Fruit fly (Drosophila melanogaster) whole organism, embryonic: ENCODE measurements around the gene ZnT77C.
A peak's percentile ranks its signal among the peaks of the same experiment; 100 is the strongest.

Experiments used
- Asciz ChIP-seq: fragments of 200-800 bp; sonication (Bioruptor generic); optimal IDR thresholded peaks from 2 replicates; lab custom pipeline; 2017; ENCODE audit warnings: missing biosample characterization, mild to moderate bottlenecking, missing genetic modification characterization, missing genetic modification reagents
- Bteb2 ChIP-seq: fragments of 200-800 bp; sonication (Bioruptor generic); optimal IDR thresholded peaks from 2 replicates; lab custom pipeline; 2016; ENCODE audit warnings: missing biosample characterization, missing genetic modification characterization
- CG12071 ChIP-seq: fragments of 200-800 bp; sonication (Bioruptor generic); optimal IDR thresholded peaks from 3 replicates; lab custom pipeline; 2018; ENCODE audit warnings: missing biosample characterization, mild to moderate bottlenecking, missing genetic modification characterization
- CG12769 ChIP-seq: fragments of 200-800 bp; sonication (Bioruptor generic); optimal IDR thresholded peaks from 2 replicates; lab custom pipeline; 2019; ENCODE audit warnings: missing biosample characterization, mild to moderate bottlenecking, missing genetic modification characterization, moderate library complexity
- CG13123 ChIP-seq: fragments of 200-800 bp; sonication (Bioruptor generic); optimal IDR thresholded peaks from 2 replicates; lab custom pipeline; 2016; ENCODE audit warnings: missing biosample characterization, missing genetic modification characterization
- CG13775 ChIP-seq: fragments of 200-800 bp; sonication (Bioruptor generic); optimal IDR thresholded peaks from 3 replicates; lab custom pipeline; 2017; ENCODE audit warnings: missing biosample characterization, mild to moderate bottlenecking, missing genetic modification characterization
- CG14667 ChIP-seq: fragments of 200-800 bp; sonication (Bioruptor generic); IDR thresholded peaks from 2 replicates; pipeline ENCODE4 v1.3.6; 2022; ENCODE audit warnings: missing biosample characterization, missing genetic modification characterization
- CG14965 ChIP-seq: fragments of 200-800 bp; sonication (Bioruptor generic); optimal IDR thresholded peaks from 2 replicates; lab custom pipeline; 2016; ENCODE audit warnings: missing biosample characterization, missing genetic modification characterization, borderline replicate concordance
- CG15011 ChIP-seq: fragments of 200-800 bp; sonication (Bioruptor generic); optimal IDR thresholded peaks from 3 replicates; lab custom pipeline; 2018; ENCODE audit warnings: missing biosample characterization, mild to moderate bottlenecking, missing genetic modification characterization
- CG17186 ChIP-seq: fragments of 200-800 bp; sonication (Bioruptor generic); optimal IDR thresholded peaks from 3 replicates; lab custom pipeline; 2017; ENCODE audit warnings: missing biosample characterization, missing genetic modification reagents, missing genetic modification characterization
- CG17385 ChIP-seq: fragments of 200-800 bp; sonication (Bioruptor generic); optimal IDR thresholded peaks from 3 replicates; lab custom pipeline; 2018; ENCODE audit warnings: missing biosample characterization, mild to moderate bottlenecking, missing genetic modification characterization
- CG17612 ChIP-seq: fragments of 200-800 bp; sonication (Bioruptor generic); IDR thresholded peaks from 2 replicates; pipeline ENCODE4 v1.3.6; 2022; ENCODE audit warnings: missing biosample characterization, missing genetic modification characterization
- CG2712 ChIP-seq: fragments of 200-800 bp; optimal IDR thresholded peaks from 3 replicates; lab custom pipeline; 2019; ENCODE audit warnings: missing biosample characterization, mild to moderate bottlenecking, missing genetic modification characterization, moderate library complexity
- CG30020 ChIP-seq: fragments of 200-800 bp; optimal IDR thresholded peaks from 2 replicates; lab custom pipeline; 2019; ENCODE audit warnings: missing biosample characterization, mild to moderate bottlenecking, missing genetic modification characterization, moderate library complexity
- CG30403 ChIP-seq: fragments of 200-800 bp; sonication (Bioruptor generic); optimal IDR thresholded peaks from 3 replicates; lab custom pipeline; 2016; ENCODE audit warnings: missing biosample characterization, missing genetic modification characterization
- CG31441 ChIP-seq: fragments of 200-800 bp; sonication (Bioruptor generic); IDR thresholded peaks from 2 replicates; pipeline ENCODE4 v1.3.6; 2022; ENCODE audit warnings: missing biosample characterization, missing genetic modification characterization
- CG34422 ChIP-seq: fragments of 200-800 bp; sonication (Bioruptor generic); IDR thresholded peaks from 3 replicates; pipeline ENCODE4 v1.3.6; 2022; ENCODE audit warnings: missing biosample characterization, missing genetic modification characterization
- CG4730 ChIP-seq: fragments of 200-800 bp; sonication (Bioruptor generic); IDR thresholded peaks from 2 replicates; pipeline ENCODE4 v1.3.6; 2022; ENCODE audit warnings: missing biosample characterization, missing genetic modification characterization
- CG8089 ChIP-seq: fragments of 200-800 bp; sonication (Bioruptor generic); optimal IDR thresholded peaks from 3 replicates; lab custom pipeline; 2016; ENCODE audit warnings: missing biosample characterization, missing genetic modification characterization
- CG8281 ChIP-seq: fragments of 200-800 bp; sonication (Bioruptor generic); optimal IDR thresholded peaks from 2 replicates; lab custom pipeline; 2018; ENCODE audit warnings: missing biosample characterization, mild to moderate bottlenecking, missing genetic modification characterization, moderate library complexity
- CG8478 ChIP-seq: fragments of >200 bp; optimal IDR thresholded peaks from 2 replicates; lab custom pipeline; 2018
- Camta ChIP-seq: fragments of 200-800 bp; sonication (Bioruptor generic); optimal IDR thresholded peaks from 2 replicates; lab custom pipeline; 2016; ENCODE audit warnings: missing biosample characterization, missing genetic modification characterization
- CoRest ChIP-seq: fragments of 200-800 bp; sonication (Bioruptor generic); optimal IDR thresholded peaks from 3 replicates; lab custom pipeline; 2018; ENCODE audit warnings: missing biosample characterization, mild to moderate bottlenecking, missing genetic modification characterization, moderate library complexity
- Doc3 ChIP-seq: fragments of 200-800 bp; sonication (Bioruptor generic); IDR thresholded peaks from 3 replicates; pipeline ENCODE4 v1.3.6; 2022; ENCODE audit warnings: missing biosample characterization, missing genetic modification characterization; ENCODE audit not compliant: partially characterized antibody
- Ets65A ChIP-seq: fragments of 200-800 bp; sonication (Bioruptor generic); peaks from one replicate; lab custom pipeline; 2016; ENCODE audit warnings: missing biosample characterization, missing genetic modification characterization
- Fer3 ChIP-seq: fragments of 200-800 bp; sonication (Bioruptor generic); optimal IDR thresholded peaks from 2 replicates; lab custom pipeline; 2018; ENCODE audit warnings: missing biosample characterization, mild to moderate bottlenecking, missing genetic modification characterization, moderate library complexity
- Hey ChIP-seq: fragments of 200-800 bp; sonication (Bioruptor generic); optimal IDR thresholded peaks from 3 replicates; lab custom pipeline; 2018; ENCODE audit warnings: missing biosample characterization, mild to moderate bottlenecking, missing genetic modification characterization
- Hr39 ChIP-seq: fragments of >200 bp; optimal IDR thresholded peaks from 2 replicates; lab custom pipeline; 2017
- Sox102F ChIP-seq: fragments of 200-800 bp; sonication (Bioruptor generic); optimal IDR thresholded peaks from 2 replicates; lab custom pipeline; 2018; ENCODE audit warnings: missing biosample characterization, mild to moderate bottlenecking, missing genetic modification characterization, moderate library complexity
- al ChIP-seq: fragments of 200-800 bp; sonication (Bioruptor generic); IDR thresholded peaks from 2 replicates; pipeline ENCODE4 v1.3.6; 2022; ENCODE audit warnings: missing biosample characterization, missing genetic modification characterization
- br ChIP-seq: fragments of >200 bp; optimal IDR thresholded peaks from 2 replicates; lab custom pipeline; 2017
- emc ChIP-seq: fragments of 200-800 bp; sonication (Bioruptor generic); optimal IDR thresholded peaks from 2 replicates; lab custom pipeline; 2016; ENCODE audit warnings: missing biosample characterization, missing genetic modification characterization
- ems ChIP-seq: fragments of 200-800 bp; sonication (Bioruptor generic); optimal IDR thresholded peaks from 3 replicates; lab custom pipeline; 2016; ENCODE audit warnings: missing biosample characterization, missing genetic modification characterization
- fd64A ChIP-seq: fragments of 200-800 bp; sonication (Bioruptor generic); optimal IDR thresholded peaks from 3 replicates; lab custom pipeline; 2018; ENCODE audit warnings: missing biosample characterization, mild to moderate bottlenecking, missing genetic modification characterization
- fd96Cb ChIP-seq: fragments of 200-800 bp; sonication (Bioruptor generic); optimal IDR thresholded peaks from 2 replicates; lab custom pipeline; 2018; ENCODE audit warnings: missing biosample characterization, mild to moderate bottlenecking, missing genetic modification characterization, moderate library complexity
- gce ChIP-seq: fragments of 200-800 bp; sonication (Bioruptor generic); IDR thresholded peaks from 3 replicates; pipeline ENCODE4 v1.3.6; 2022; ENCODE audit warnings: missing biosample characterization, missing genetic modification characterization
- hkb ChIP-seq, 2 experiments: fragments of 200-800 bp in 1 of 2; fragments of >200 bp in 1 of 2; sonication (Bioruptor generic) in 1 of 2; IDR thresholded peaks in 1 of 2; optimal IDR thresholded peaks in 1 of 2; 2 replicates each; pipeline versions ENCODE4 v1.3.6 to Lab custom; 2017 to 2022; ENCODE audit warnings: missing biosample characterization in 1 of 2, missing genetic modification characterization in 1 of 2
- insv ChIP-seq, 2 experiments: fragments of 200-800 bp; sonication (Bioruptor generic); optimal IDR thresholded peaks; 3 replicates each; lab custom pipeline; 2016 to 2018; ENCODE audit warnings: missing biosample characterization in 2 of 2, missing genetic modification characterization in 2 of 2
- jigr1 ChIP-seq: fragments of 200-800 bp; sonication (Bioruptor generic); IDR thresholded peaks from 3 replicates; pipeline ENCODE4 v1.3.6; 2022; ENCODE audit warnings: missing biosample characterization, missing genetic modification characterization
- maf-S ChIP-seq: fragments of 200-800 bp; sonication (Bioruptor generic); optimal IDR thresholded peaks from 2 replicates; lab custom pipeline; 2016; ENCODE audit warnings: missing biosample characterization, missing genetic modification characterization
- nmo ChIP-seq: fragments of 200-800 bp; sonication (Bioruptor generic); optimal IDR thresholded peaks from 2 replicates; lab custom pipeline; 2018; ENCODE audit warnings: missing biosample characterization, mild to moderate bottlenecking, missing genetic modification characterization, moderate library complexity
- nom ChIP-seq: fragments of 200-800 bp; sonication (Bioruptor generic); optimal IDR thresholded peaks from 2 replicates; lab custom pipeline; 2017; ENCODE audit warnings: missing biosample characterization, missing genetic modification characterization, mild to moderate bottlenecking, moderate library complexity, missing genetic modification reagents
- pb ChIP-seq: fragments of 200-800 bp; sonication (Bioruptor generic); optimal IDR thresholded peaks from 3 replicates; lab custom pipeline; 2016; ENCODE audit warnings: missing biosample characterization, missing genetic modification characterization
- pfk ChIP-seq: fragments of 200-800 bp; sonication (Bioruptor generic); optimal IDR thresholded peaks from 2 replicates; lab custom pipeline; 2018; ENCODE audit warnings: missing biosample characterization, mild to moderate bottlenecking, missing genetic modification characterization, moderate library complexity
- ro ChIP-seq: fragments of 200-800 bp; sonication (Bioruptor generic); IDR thresholded peaks from 2 replicates; pipeline ENCODE4 v1.3.6; 2022; ENCODE audit warnings: missing biosample characterization, missing genetic modification characterization
- run ChIP-seq: fragments of 200-800 bp; sonication (Bioruptor generic); optimal IDR thresholded peaks from 3 replicates; lab custom pipeline; 2018; ENCODE audit warnings: missing biosample characterization, mild to moderate bottlenecking, missing genetic modification characterization
- salm ChIP-seq: fragments of 200-800 bp; sonication (Bioruptor generic); optimal IDR thresholded peaks from 2 replicates; lab custom pipeline; 2018; ENCODE audit warnings: missing biosample characterization, mild to moderate bottlenecking, missing genetic modification characterization
- slou ChIP-seq: fragments of 200-800 bp; sonication (Bioruptor generic); optimal IDR thresholded peaks from 3 replicates; lab custom pipeline; 2016; ENCODE audit warnings: missing biosample characterization, missing genetic modification characterization
- tll ChIP-seq, 2 experiments: fragments of 200-800 bp in 1 of 2; fragments of >200 bp in 1 of 2; sonication (Bioruptor generic) in 1 of 2; optimal IDR thresholded peaks; 2 replicates each; lab custom pipeline; 2017 to 2019; ENCODE audit warnings: missing biosample characterization in 2 of 2, missing genetic modification characterization in 2 of 2, mild to moderate bottlenecking in 1 of 2, moderate library complexity in 1 of 2
- vfl ChIP-seq: fragments of 200-800 bp; sonication (Bioruptor generic); optimal IDR thresholded peaks from 2 replicates; lab custom pipeline; 2016; ENCODE audit warnings: missing biosample characterization, missing genetic modification characterization
- wdn ChIP-seq: fragments of 200-800 bp; sonication (Bioruptor generic); IDR thresholded peaks from 2 replicates; pipeline ENCODE4 v1.3.6; 2022; ENCODE audit warnings: missing biosample characterization, missing genetic modification characterization

The ZnT77C gene

dm6 chr3L:20516519-20517178 lies 21.9 kb upstream of the ZnT77C start (continued):
- TF ChIP-seq CG13775 (GFP tag; lab: Kevin White, UChicago), result no peak
- no peak for TF ChIP-seq wdn (GFP tag; lab: Robert Waterston, UW)
- no peak for TF ChIP-seq CG8281 (tag; lab: Kevin White, UChicago)
- TF ChIP-seq Hr39, result no peak
- peak; percentile 35 for TF ChIP-seq CG15011 (GFP tag; lab: Kevin White, UChicago)
- TF ChIP-seq pfk (GFP tag; lab: Kevin White, UChicago), result no peak
- TF ChIP-seq CoRest (tag; lab: Kevin White, UChicago), result peak; percentile 52
- TF ChIP-seq hkb (optimal IDR thresholded peaks at IDR 0.05; lab: Kevin White, UChicago), result no peak
- TF ChIP-seq hkb (GFP tag; IDR thresholded peaks at IDR 0.05; lab: Robert Waterston, UW), result peak; percentile 16; the same call in 1 of the 2 replicates
- no peak for TF ChIP-seq fd64A (GFP tag; lab: Kevin White, UChicago)
- TF ChIP-seq CG17612 (GFP tag; lab: Robert Waterston, UW), result no peak
- no peak for TF ChIP-seq br (lab: Kevin White, UChicago)
- peak; percentile 41 for TF ChIP-seq CG12071 (GFP tag; lab: Kevin White, UChicago)
- no peak for TF ChIP-seq emc
- no peak for TF ChIP-seq CG34422
- no peak for TF ChIP-seq Doc3 (GFP tag; lab: Robert Waterston, UW)
- peak; percentile 23 for TF ChIP-seq salm (tag; lab: Kevin White, UChicago)
- no peak for TF ChIP-seq CG13123 (GFP tag; lab: Kevin White, UChicago)
- no peak for TF ChIP-seq al (GFP tag; lab: Robert Waterston, UW)
- no peak for TF ChIP-seq Asciz (GFP tag; lab: Kevin White, UChicago)
- peak; percentile 47 for TF ChIP-seq CG30403
- no peak for TF ChIP-seq Hey (tag; lab: Kevin White, UChicago)
- peak; percentile 67 for TF ChIP-seq Sox102F
- no peak for TF ChIP-seq ems
- TF ChIP-seq maf-S (GFP tag; lab: Kevin White, UChicago), result no peak
- peak; percentile 28 for TF ChIP-seq Fer3 (tag; lab: Kevin White, UChicago)
- TF ChIP-seq CG31441, result peak; percentile 74
- no peak for TF ChIP-seq CG17186 (GFP tag; lab: Kevin White, UChicago)
- no peak for TF ChIP-seq CG14965
- peak; percentile 33 for TF ChIP-seq CG17385
- TF ChIP-seq nom, result no peak
- TF ChIP-seq slou, result no peak
- TF ChIP-seq CG8089, result no peak
- TF ChIP-seq CG8478, result no peak
- TF ChIP-seq Camta (GFP tag; lab: Kevin White, UChicago), result no peak
- no peak for TF ChIP-seq tll (GFP tag; optimal IDR thresholded peaks at IDR 0.05; lab: Kevin White, UChicago)
- no peak for TF ChIP-seq insv (GFP tag; optimal IDR thresholded peaks at IDR 0.05; lab: Kevin White, UChicago)
- peak; percentile 30 for TF ChIP-seq run
- no peak for TF ChIP-seq CG12769 (tag; lab: Kevin White, UChicago)
- peak; percentile 49 for TF ChIP-seq nmo (GFP tag; lab: Kevin White, UChicago)
- no peak for TF ChIP-seq pb (GFP tag; lab: Kevin White, UChicago)
- TF ChIP-seq vfl (GFP tag; lab: Kevin White, UChicago), result no peak
- 0 out of 3 replicates have a peak, but pooled peaks have one; percentile 53 for TF ChIP-seq gce
- TF ChIP-seq Ets65A (GFP tag; lab: Kevin White, UChicago), result no peak
- no peak for TF ChIP-seq jigr1 (GFP tag; lab: Robert Waterston, UW)
- TF ChIP-seq CG2712 (tag; lab: Kevin White, UChicago), result peak; percentile 67
- no peak for TF ChIP-seq Bteb2 (GFP tag; lab: Kevin White, UChicago)
- no peak for TF ChIP-seq ro
- no peak; the same call in 1 of the 2 replicates for TF ChIP-seq CG14667
- TF ChIP-seq CG30020 (tag; lab: Kevin White, UChicago), result peak; percentile 10
- peak; percentile 51 for TF ChIP-seq CG4730 (GFP tag; lab: Robert Waterston, UW)
- peak; percentile 59 for TF ChIP-seq fd96Cb (tag; lab: Kevin White, UChicago)
